Worm (Caenorhabditis elegans) whole organism, L4 larva: Measurements from ENCODE around the gene Y32G9A.2.

Experiments used
- F10B5.3 ChIP-seq: sonication (generic microtip); optimal IDR thresholded peaks from 2 replicates; lab custom pipeline; 2016; ENCODE audit warnings: mild to moderate bottlenecking, missing genetic modification characterization, missing compliant biosample characterization
- F37D6.2 ChIP-seq: sonication (generic microtip); optimal IDR thresholded peaks from 2 replicates; lab custom pipeline; 2016; ENCODE audit warnings: mild to moderate bottlenecking, missing genetic modification characterization, missing compliant biosample characterization
- F44E2.7 ChIP-seq: fragments of 200-800 bp; sonication (Bioruptor generic); IDR thresholded peaks from 2 replicates; pipeline ENCODE4 v2.1.2; 2022; ENCODE audit warnings: missing genetic modification characterization, missing compliant biosample characterization
- F49E8.2 ChIP-seq: sonication (generic microtip); optimal IDR thresholded peaks from 2 replicates; lab custom pipeline; 2016; ENCODE audit warnings: missing compliant biosample characterization, mild to moderate bottlenecking, missing genetic modification characterization, borderline replicate concordance
- R02D3.7 ChIP-seq: fragments of 150-350 bp; sonication (generic microtip); optimal IDR thresholded peaks from 3 replicates; lab custom pipeline; 2014; ENCODE audit warnings: missing biosample characterization, missing genetic modification characterization
- T20F7.1 ChIP-seq: fragments of 200-800 bp; sonication (Bioruptor generic); optimal IDR thresholded peaks from 2 replicates; lab custom pipeline; 2018; ENCODE audit warnings: mild to moderate bottlenecking, missing genetic modification characterization, missing compliant biosample characterization
- Y48G9A.11 ChIP-seq: fragments of 200-800 bp; sonication (Bioruptor generic); IDR thresholded peaks from 2 replicates; pipeline ENCODE4 v1.3.6; 2022; ENCODE audit warnings: missing genetic modification reagents, missing genetic modification characterization, missing compliant biosample characterization
- ZK337.2 ChIP-seq: fragments of 200-800 bp; sonication (Bioruptor generic); IDR thresholded peaks from 2 replicates; pipeline ENCODE4 v1.3.6; 2022; ENCODE audit warnings: missing genetic modification reagents, missing genetic modification characterization, missing compliant biosample characterization
- ZK546.5 ChIP-seq, 2 experiments: sonication (generic microtip); optimal IDR thresholded peaks; 2 replicates each; lab custom pipeline; 2017; ENCODE audit warnings: missing biosample characterization in 2 of 2, missing genetic modification characterization in 2 of 2
- arid-1 ChIP-seq: fragments of 200-800 bp; sonication (Bioruptor generic); conservative IDR thresholded peaks from 2 replicates; pipeline ENCODE4 v1.3.6; 2022; ENCODE audit warnings: missing genetic modification reagents, missing genetic modification characterization, missing compliant biosample characterization
- attf-4 ChIP-seq: sonication (generic microtip); optimal IDR thresholded peaks from 3 replicates; lab custom pipeline; 2017; ENCODE audit warnings: missing biosample characterization, missing genetic modification characterization
- ceh-62 ChIP-seq: sonication (generic microtip); optimal IDR thresholded peaks from 2 replicates; lab custom pipeline; 2017; ENCODE audit warnings: missing biosample characterization, missing genetic modification characterization
- ces-1 ChIP-seq: fragments of 150-350 bp; sonication (generic microtip); optimal IDR thresholded peaks from 4 replicates; lab custom pipeline; 2014; ENCODE audit warnings: missing biosample characterization, missing genetic modification reagents, missing genetic modification characterization
- dmd-6 ChIP-seq: fragments of 200-800 bp; sonication (Bioruptor generic); IDR thresholded peaks from 2 replicates; pipeline ENCODE4 v1.3.6; 2022; ENCODE audit warnings: missing genetic modification reagents, missing genetic modification characterization, missing compliant biosample characterization
- dmd-8 ChIP-seq: fragments of 200-800 bp; sonication (Bioruptor generic); IDR thresholded peaks from 2 replicates; pipeline ENCODE4 v1.3.6; 2022; ENCODE audit warnings: missing genetic modification characterization, missing compliant biosample characterization
- hif-1 ChIP-seq, 2 experiments: sonication (generic microtip); optimal IDR thresholded peaks; 2 replicates each; lab custom pipeline; 2016 to 2017; ENCODE audit warnings: missing compliant biosample characterization in 2 of 2, missing genetic modification characterization in 2 of 2, missing genetic modification reagents in 2 of 2, missing genotype in 2 of 2, mild to moderate bottlenecking in 1 of 2
- hlh-11 ChIP-seq: fragments of 200-800 bp; sonication (Bioruptor generic); optimal IDR thresholded peaks from 2 replicates; lab custom pipeline; 2018; ENCODE audit warnings: mild to moderate bottlenecking, missing genetic modification characterization, missing compliant biosample characterization
- jun-1 ChIP-seq: fragments of 150-350 bp; optimal IDR thresholded peaks from 2 replicates; lab custom pipeline; 2014; ENCODE audit warnings: missing biosample characterization, missing genetic modification reagents, missing genetic modification characterization
- lim-7 ChIP-seq: fragments of 200-800 bp; sonication (Bioruptor generic); IDR thresholded peaks from 2 replicates; pipeline ENCODE4 v1.3.6; 2022; ENCODE audit warnings: missing genetic modification characterization, missing compliant biosample characterization
- lin-1 ChIP-seq: fragments of 200-800 bp; sonication (Bioruptor generic); IDR thresholded peaks from 2 replicates; pipeline ENCODE4 v1.3.6; 2022; ENCODE audit warnings: missing genetic modification reagents, missing genetic modification characterization, missing compliant biosample characterization
- lin-13 ChIP-seq: fragments of 150-350 bp; optimal IDR thresholded peaks from 2 replicates; lab custom pipeline; 2014; ENCODE audit warnings: missing biosample characterization, missing genetic modification reagents, missing genetic modification characterization
- lin-15B ChIP-seq: fragments of 150-350 bp; sonication (generic microtip); optimal IDR thresholded peaks from 3 replicates; lab custom pipeline; 2014; ENCODE audit warnings: missing biosample characterization, missing genetic modification characterization
- lir-3 ChIP-seq: sonication (generic microtip); optimal IDR thresholded peaks from 2 replicates; lab custom pipeline; 2016; ENCODE audit warnings: mild to moderate bottlenecking, missing genetic modification characterization, missing compliant biosample characterization
- mdt-29 ChIP-seq: fragments of 200-800 bp; sonication (Bioruptor generic); IDR thresholded peaks from 2 replicates; pipeline ENCODE4 v1.3.6; 2022; ENCODE audit warnings: missing genetic modification reagents, missing genetic modification characterization, missing compliant biosample characterization
- mep-1 ChIP-seq: fragments of 150-350 bp; sonication (generic microtip); optimal IDR thresholded peaks from 3 replicates; lab custom pipeline; 2014; ENCODE audit warnings: missing biosample characterization, missing genetic modification characterization
- mxl-3 ChIP-seq: fragments of 200-800 bp; sonication (Bioruptor generic); optimal IDR thresholded peaks from 2 replicates; lab custom pipeline; 2018; ENCODE audit warnings: mild to moderate bottlenecking, missing genetic modification characterization, missing compliant biosample characterization
- nhr-102 ChIP-seq: sonication (generic microtip); optimal IDR thresholded peaks from 2 replicates; lab custom pipeline; 2016; ENCODE audit warnings: mild to moderate bottlenecking, missing genetic modification characterization, moderate library complexity, missing compliant biosample characterization
- nhr-237 ChIP-seq: sonication (generic microtip); optimal IDR thresholded peaks from 2 replicates; lab custom pipeline; 2017; ENCODE audit warnings: missing biosample characterization, missing genetic modification characterization
- nhr-42 ChIP-seq: fragments of 200-800 bp; sonication (Bioruptor generic); IDR thresholded peaks from 2 replicates; pipeline ENCODE4 v1.3.6; 2022; ENCODE audit warnings: missing genetic modification characterization, missing compliant biosample characterization
- nhr-48 ChIP-seq: sonication (generic microtip); optimal IDR thresholded peaks from 2 replicates; lab custom pipeline; 2016; ENCODE audit warnings: mild to moderate bottlenecking, missing genetic modification characterization, missing compliant biosample characterization
- nhr-77 ChIP-seq: fragments of 150-350 bp; optimal IDR thresholded peaks from 2 replicates; lab custom pipeline; 2014; ENCODE audit warnings: missing biosample characterization, missing genetic modification characterization
- pha-4 ChIP-seq, 2 experiments: fragments of 150-350 bp in 1 of 2; fragments of 200-800 bp in 1 of 2; sonication (Bioruptor generic) in 1 of 2; IDR thresholded peaks in 1 of 2; optimal IDR thresholded peaks in 1 of 2; 2 replicates each; pipeline versions ENCODE4 v1.3.6 to Lab custom; 2014 to 2022; ENCODE audit warnings: missing genetic modification characterization in 2 of 2, missing genetic modification reagents in 2 of 2, missing biosample characterization in 1 of 2, missing compliant biosample characterization in 1 of 2
- pqm-1 ChIP-seq: sonication (generic microtip); optimal IDR thresholded peaks from 2 replicates; lab custom pipeline; 2017; ENCODE audit warnings: missing biosample characterization, missing genetic modification characterization
- sdz-12 ChIP-seq: fragments of 200-800 bp; sonication (Bioruptor generic); optimal IDR thresholded peaks from 2 replicates; lab custom pipeline; 2018; ENCODE audit warnings: mild to moderate bottlenecking, missing genetic modification characterization, missing compliant biosample characterization
- set-16 ChIP-seq: fragments of 200-800 bp; sonication (Bioruptor generic); IDR thresholded peaks from 2 replicates; pipeline ENCODE4 v1.3.6; 2022; ENCODE audit warnings: missing genetic modification reagents, missing genetic modification characterization, missing compliant biosample characterization
- snpc-1.2 ChIP-seq: fragments of 200-800 bp; sonication (Bioruptor generic); IDR thresholded peaks from 2 replicates; pipeline ENCODE4 v1.3.6; 2022; ENCODE audit warnings: missing genetic modification reagents, missing genetic modification characterization, missing compliant biosample characterization
- spr-1 ChIP-seq: sonication (generic microtip); optimal IDR thresholded peaks from 2 replicates; lab custom pipeline; 2016; ENCODE audit warnings: mild to moderate bottlenecking, missing genetic modification characterization, missing compliant biosample characterization
- spr-3 ChIP-seq: fragments of 200-800 bp; sonication (Bioruptor generic); optimal IDR thresholded peaks from 2 replicates; lab custom pipeline; 2018; ENCODE audit warnings: mild to moderate bottlenecking, missing genetic modification characterization, missing compliant biosample characterization
- tag-97 ChIP-seq: fragments of 200-800 bp; sonication (Bioruptor generic); IDR thresholded peaks from 2 replicates; pipeline ENCODE4 v1.3.6; 2022; ENCODE audit warnings: missing genetic modification characterization, missing compliant biosample characterization
- vab-7 ChIP-seq: fragments of 200-800 bp; sonication (Bioruptor generic); IDR thresholded peaks from 2 replicates; pipeline ENCODE4 v1.3.6; 2022; ENCODE audit warnings: missing genetic modification reagents, missing genetic modification characterization, missing compliant biosample characterization
- zfp-2 ChIP-seq: sonication (generic microtip); optimal IDR thresholded peaks from 2 replicates; lab custom pipeline; 2016; ENCODE audit warnings: mild to moderate bottlenecking, missing genetic modification characterization, missing compliant biosample characterization
- zfp-3 ChIP-seq: fragments of 200-800 bp; sonication (Bioruptor generic); conservative IDR thresholded peaks from 2 replicates; pipeline ENCODE4 v1.3.6; 2022; ENCODE audit warnings: missing genetic modification reagents, missing genetic modification characterization, missing compliant biosample characterization
- zip-11 ChIP-seq: fragments of 200-800 bp; sonication (Bioruptor generic); IDR thresholded peaks from 2 replicates; pipeline ENCODE4 v1.3.6; 2022; ENCODE audit warnings: missing genetic modification characterization, missing compliant biosample characterization
- zip-2 ChIP-seq: fragments of 150-350 bp; optimal IDR thresholded peaks from 2 replicates; lab custom pipeline; 2014; ENCODE audit warnings: missing biosample characterization, missing genetic modification characterization
- ztf-11 ChIP-seq: fragments of 150-350 bp; optimal IDR thresholded peaks from 2 replicates; lab custom pipeline; 2014; ENCODE audit warnings: missing biosample characterization, missing genetic modification characterization

The Y32G9A.2 gene

ce11 chrV:1871768-1872296 is 46.5 kb upstream of the Y32G9A.2 start, which contains the start of the genes T10B5.4 and cct-7 (continued):
- peak; percentile 80 for TF ChIP-seq hlh-11 (tag; lab: Kevin White, UChicago)
- TF ChIP-seq R02D3.7 (tag; lab: Kevin White, UChicago), result no peak
- TF ChIP-seq lin-1 (GFP tag; lab: Robert Waterston, UW), result 0 out of 2 replicates have a peak, but pooled peaks have one; percentile 22
- TF ChIP-seq lin-15B (tag; lab: Kevin White, UChicago), result peak; percentile 25
- TF ChIP-seq hif-1 (tag; optimal IDR thresholded peaks at IDR 0.05; lab: Kevin White, UChicago), result peak in 1 of 2 experiments; percentile 90
- peak; percentile 90 for TF ChIP-seq nhr-77 (tag; lab: Kevin White, UChicago)
- TF ChIP-seq lin-13 (GFP tag; lab: Kevin White, UChicago), result peak; percentile 92
- TF ChIP-seq nhr-237 (tag; lab: Kevin White, UChicago), result peak; percentile 36
- TF ChIP-seq mdt-29 (GFP tag; lab: Robert Waterston, UW), result peak; percentile 67
- peak; percentile 89 for TF ChIP-seq vab-7 (GFP tag; lab: Robert Waterston, UW)
- peak; percentile 84 for TF ChIP-seq mxl-3 (GFP tag; lab: Kevin White, UChicago)
- no peak for TF ChIP-seq ZK546.5 (tag; optimal IDR thresholded peaks at IDR 0.05; lab: Kevin White, UChicago)
- peak; percentile 61 for TF ChIP-seq F49E8.2 (tag; lab: Kevin White, UChicago)
- TF ChIP-seq arid-1 (GFP tag; lab: Robert Waterston, UW), result peak; percentile 76
- TF ChIP-seq T20F7.1 (GFP tag; lab: Kevin White, UChicago), result peak; percentile 80
- 0 out of 2 replicates have a peak, but pooled peaks have one; percentile 22 for TF ChIP-seq pha-4 (GFP tag; IDR thresholded peaks at IDR 0.05; lab: Robert Waterston, UW)
- no peak for TF ChIP-seq pha-4 (tag; optimal IDR thresholded peaks at IDR 0.05; lab: Kevin White, UChicago)
- TF ChIP-seq mep-1 (tag; lab: Kevin White, UChicago), result peak; percentile 93
- TF ChIP-seq zfp-3 (GFP tag; lab: Robert Waterston, UW), result 0 out of 2 replicates have a peak, but pooled peaks have one; percentile 40
- peak; percentile 34; the same call in 1 of the 2 replicates for TF ChIP-seq lim-7
- TF ChIP-seq attf-4 (tag; lab: Kevin White, UChicago), result no peak
- TF ChIP-seq nhr-48 (tag; lab: Kevin White, UChicago), result peak; percentile 25
- peak; percentile 66 for TF ChIP-seq set-16 (GFP tag; lab: Robert Waterston, UW)
- no peak for TF ChIP-seq snpc-1.2 (GFP tag; lab: Robert Waterston, UW)

- TF ChIP-seq attf-4 (tag; lab: Kevin White, UChicago), result no peak
- TF ChIP-seq F10B5.3, result peak; percentile 40
- TF ChIP-seq set-16 (GFP tag; lab: Robert Waterston, UW), result peak; percentile 52; the same call in 1 of the 2 replicates
- TF ChIP-seq, all 104 proteins: peak for 2
Observed at ce11 chrV:1874827-1875226, 43.5 kb upstream of the Y32G9A.2 start.

ce11 chrV:1875497-1875988 is 42.8 kb upstream of the Y32G9A.2 start:
- TF ChIP-seq sdz-12 (GFP tag; lab: Kevin White, UChicago) (no peak), mdt-29 (GFP tag; lab: Robert Waterston, UW) (peak; percentile 61; the same call in 1 of the 2 replicates), Y48G9A.11 (GFP tag; lab: Robert Waterston, UW) (peak; percentile 62; the same call in 1 of the 2 replicates), jun-1 (no peak), nhr-48 (tag; lab: Kevin White, UChicago) (no peak), T20F7.1 (GFP tag; lab: Kevin White, UChicago) (peak; percentile 71), spr-3 (peak; percentile 30), hlh-11 (tag; lab: Kevin White, UChicago) (peak; percentile 25), mep-1 (tag; lab: Kevin White, UChicago) (peak; percentile 34), spr-1 (tag; lab: Kevin White, UChicago) (peak; percentile 29), zfp-2 (tag; lab: Kevin White, UChicago) (no peak), tag-97 (GFP tag; lab: Robert Waterston, UW) (no peak), nhr-42 (no peak), lin-13 (GFP tag; lab: Kevin White, UChicago) (no peak), nhr-102 (tag; lab: Kevin White, UChicago) (peak; percentile 48), lir-3 (no peak), ces-1 (no peak), ceh-62 (no peak), ztf-11 (no peak), F44E2.7 (GFP tag; lab: Robert Waterston, UW) (no peak), F37D6.2 (tag; lab: Kevin White, UChicago) (no peak), zip-11 (GFP tag; lab: Robert Waterston, UW) (no peak), ZK337.2 (GFP tag; lab: Robert Waterston, UW) (no peak), dmd-6 (GFP tag; lab: Robert Waterston, UW) (peak; percentile 23; the same call in 1 of the 2 replicates), dmd-8 (GFP tag; lab: Robert Waterston, UW) (peak; percentile 64; the same call in 1 of the 2 replicates), zip-2 (tag; lab: Kevin White, UChicago) (no peak), pqm-1 (no peak)
